Fruit fly (Drosophila melanogaster) whole organism, embryonic: ENCODE measurements around the gene CG13796.
A peak's percentile ranks its signal among the peaks of the same experiment; 100 is the strongest.

Source experiments
- Asciz ChIP-seq: fragments of 200-800 bp; sonication (Bioruptor generic); optimal IDR thresholded peaks from 2 replicates; lab custom pipeline; 2017; ENCODE audit warnings: missing biosample characterization, mild to moderate bottlenecking, missing genetic modification characterization, missing genetic modification reagents
- CG12942 ChIP-seq: fragments of 200-800 bp; sonication (Bioruptor generic); optimal IDR thresholded peaks from 3 replicates; lab custom pipeline; 2016; ENCODE audit warnings: missing biosample characterization, missing genetic modification characterization
- CG13424 ChIP-seq: fragments of 200-800 bp; sonication (Bioruptor generic); optimal IDR thresholded peaks from 2 replicates; lab custom pipeline; 2019; ENCODE audit warnings: missing biosample characterization, mild to moderate bottlenecking, missing genetic modification characterization, moderate library complexity
- CG13624 ChIP-seq: fragments of 200-800 bp; sonication (Bioruptor generic); optimal IDR thresholded peaks from 2 replicates; lab custom pipeline; 2016; ENCODE audit warnings: missing biosample characterization, missing genetic modification characterization
- CG14710 ChIP-seq: fragments of 200-800 bp; sonication (Bioruptor generic); optimal IDR thresholded peaks from 3 replicates; lab custom pipeline; 2019; ENCODE audit warnings: missing biosample characterization, mild to moderate bottlenecking, missing genetic modification characterization, moderate library complexity
- CG15269 ChIP-seq: fragments of 200-800 bp; sonication (Bioruptor generic); optimal IDR thresholded peaks from 2 replicates; lab custom pipeline; 2018; ENCODE audit warnings: missing biosample characterization, mild to moderate bottlenecking, missing genetic modification characterization, moderate library complexity
- CG17829 ChIP-seq: fragments of 200-800 bp; optimal IDR thresholded peaks from 2 replicates; lab custom pipeline; 2019; ENCODE audit warnings: missing biosample characterization, mild to moderate bottlenecking, missing genetic modification characterization, moderate library complexity
- CG2116 ChIP-seq: fragments of 200-800 bp; sonication (Bioruptor generic); optimal IDR thresholded peaks from 3 replicates; lab custom pipeline; 2018; ENCODE audit warnings: missing biosample characterization, mild to moderate bottlenecking, missing genetic modification characterization
- CG2199 ChIP-seq: fragments of 200-800 bp; sonication (Bioruptor generic); IDR thresholded peaks from 3 replicates; pipeline ENCODE4 v1.3.6; 2022; ENCODE audit warnings: missing biosample characterization, missing genetic modification characterization
- CG2712 ChIP-seq: fragments of 200-800 bp; optimal IDR thresholded peaks from 3 replicates; lab custom pipeline; 2019; ENCODE audit warnings: missing biosample characterization, mild to moderate bottlenecking, missing genetic modification characterization, moderate library complexity
- CG2875 ChIP-seq: fragments of 200-800 bp; sonication (Bioruptor generic); optimal IDR thresholded peaks from 2 replicates; lab custom pipeline; 2017; ENCODE audit warnings: missing biosample characterization, mild to moderate bottlenecking, missing genetic modification characterization, missing genetic modification reagents
- CG2889 ChIP-seq: fragments of 200-800 bp; sonication (Bioruptor generic); IDR thresholded peaks from 3 replicates; pipeline ENCODE4 v1.3.6; 2022; ENCODE audit warnings: missing biosample characterization, missing genetic modification characterization
- CG31224 ChIP-seq: fragments of 200-800 bp; sonication (Bioruptor generic); IDR thresholded peaks from 2 replicates; pipeline ENCODE4 v1.3.6; 2022; ENCODE audit warnings: missing biosample characterization, missing genetic modification characterization
- CG31441 ChIP-seq: fragments of 200-800 bp; sonication (Bioruptor generic); IDR thresholded peaks from 2 replicates; pipeline ENCODE4 v1.3.6; 2022; ENCODE audit warnings: missing biosample characterization, missing genetic modification characterization
- CG32532 ChIP-seq: fragments of 200-800 bp; sonication (Bioruptor generic); IDR thresholded peaks from 2 replicates; pipeline ENCODE4 v1.3.6; 2022; ENCODE audit warnings: missing biosample characterization, missing genetic modification characterization
- CG43689 ChIP-seq: fragments of 200-800 bp; sonication (Bioruptor generic); IDR thresholded peaks from 2 replicates; pipeline ENCODE4 v1.3.6; 2022; ENCODE audit warnings: missing biosample characterization, missing genetic modification characterization
- CG5953 ChIP-seq: fragments of 200-800 bp; sonication (Bioruptor generic); IDR thresholded peaks from 2 replicates; pipeline ENCODE4 v1.3.6; 2022; ENCODE audit warnings: missing biosample characterization, missing genetic modification characterization
- CG6765 ChIP-seq: fragments of 200-800 bp; sonication (Bioruptor generic); optimal IDR thresholded peaks from 3 replicates; lab custom pipeline; 2017; ENCODE audit warnings: missing biosample characterization, mild to moderate bottlenecking, missing genetic modification characterization
- CG7271 ChIP-seq: fragments of 200-800 bp; sonication (Bioruptor generic); optimal IDR thresholded peaks from 2 replicates; lab custom pipeline; 2018; ENCODE audit warnings: missing biosample characterization, mild to moderate bottlenecking, missing genetic modification characterization, moderate library complexity
- CG7928 ChIP-seq: fragments of 200-800 bp; sonication (Bioruptor generic); optimal IDR thresholded peaks from 2 replicates; lab custom pipeline; 2017; ENCODE audit warnings: missing biosample characterization, mild to moderate bottlenecking, missing genetic modification characterization
- Camta ChIP-seq: fragments of 200-800 bp; sonication (Bioruptor generic); optimal IDR thresholded peaks from 2 replicates; lab custom pipeline; 2016; ENCODE audit warnings: missing biosample characterization, missing genetic modification characterization
- CoRest ChIP-seq: fragments of 200-800 bp; sonication (Bioruptor generic); optimal IDR thresholded peaks from 3 replicates; lab custom pipeline; 2018; ENCODE audit warnings: missing biosample characterization, mild to moderate bottlenecking, missing genetic modification characterization, moderate library complexity
- E2f1 ChIP-seq: fragments of 200-800 bp; sonication (Bioruptor generic); IDR thresholded peaks from 2 replicates; pipeline ENCODE4 v1.3.6; 2022; ENCODE audit warnings: missing biosample characterization, missing genetic modification characterization
- Eip74EF ChIP-seq, 2 experiments: fragments of 200-800 bp in 1 of 2; fragments of >200 bp in 1 of 2; sonication (Bioruptor generic) in 1 of 2; optimal IDR thresholded peaks; 2 replicates each; lab custom pipeline; 2017 to 2019; ENCODE audit warnings: missing biosample characterization in 2 of 2, missing genetic modification characterization in 2 of 2, mild to moderate bottlenecking in 1 of 2, moderate library complexity in 1 of 2
- Fer3 ChIP-seq: fragments of 200-800 bp; sonication (Bioruptor generic); optimal IDR thresholded peaks from 2 replicates; lab custom pipeline; 2018; ENCODE audit warnings: missing biosample characterization, mild to moderate bottlenecking, missing genetic modification characterization, moderate library complexity
- Gug ChIP-seq: fragments of 200-800 bp; sonication (Bioruptor generic); IDR thresholded peaks from 4 replicates; pipeline ENCODE4 v1.3.6; 2022; ENCODE audit warnings: missing biosample characterization, missing genetic modification characterization
- HLH54F ChIP-seq: fragments of 200-800 bp; sonication (Bioruptor generic); optimal IDR thresholded peaks from 3 replicates; lab custom pipeline; 2016; ENCODE audit warnings: missing biosample characterization, missing genetic modification characterization
- HmgD ChIP-seq: fragments of 200-800 bp; sonication (Bioruptor generic); optimal IDR thresholded peaks from 3 replicates; lab custom pipeline; 2016; ENCODE audit warnings: missing biosample characterization, missing genetic modification characterization
- Neu2 ChIP-seq: fragments of 200-800 bp; sonication (Bioruptor generic); optimal IDR thresholded peaks from 3 replicates; lab custom pipeline; 2016; ENCODE audit warnings: missing biosample characterization, missing genetic modification characterization, borderline replicate concordance
- Nf-YB ChIP-seq: fragments of 200-800 bp; sonication (Bioruptor generic); optimal IDR thresholded peaks from 3 replicates; lab custom pipeline; 2019; ENCODE audit warnings: missing biosample characterization, mild to moderate bottlenecking, missing genetic modification characterization, moderate library complexity
- PHDP ChIP-seq: fragments of 200-800 bp; sonication (Bioruptor generic); optimal IDR thresholded peaks from 3 replicates; lab custom pipeline; 2018; ENCODE audit warnings: missing biosample characterization, mild to moderate bottlenecking, missing genetic modification characterization, moderate library complexity
- Ravus ChIP-seq: fragments of 200-800 bp; sonication (Bioruptor generic); IDR thresholded peaks from 2 replicates; pipeline ENCODE4 v1.3.6; 2022; ENCODE audit warnings: missing biosample characterization, missing genetic modification characterization
- Rx ChIP-seq: fragments of 200-800 bp; sonication (Bioruptor generic); IDR thresholded peaks from 2 replicates; pipeline ENCODE4 v1.3.6; 2022; ENCODE audit warnings: missing biosample characterization, missing genetic modification characterization
- Spps ChIP-seq: fragments of 200-800 bp; sonication (Bioruptor generic); optimal IDR thresholded peaks from 2 replicates; lab custom pipeline; 2018; ENCODE audit warnings: missing biosample characterization, mild to moderate bottlenecking, missing genetic modification characterization
- btn ChIP-seq: fragments of 200-800 bp; sonication (Bioruptor generic); optimal IDR thresholded peaks from 2 replicates; lab custom pipeline; 2016; ENCODE audit warnings: missing biosample characterization, missing genetic modification characterization
- da ChIP-seq: fragments of 200-800 bp; sonication (Bioruptor generic); optimal IDR thresholded peaks from 2 replicates; lab custom pipeline; 2016; ENCODE audit warnings: missing biosample characterization, missing genetic modification characterization
- dati ChIP-seq: fragments of 200-800 bp; sonication (Bioruptor generic); IDR thresholded peaks from 2 replicates; pipeline ENCODE4 v1.3.6; 2022; ENCODE audit warnings: missing biosample characterization, missing genetic modification characterization
- disco-r ChIP-seq: fragments of 200-800 bp; sonication (Bioruptor generic); optimal IDR thresholded peaks from 2 replicates; lab custom pipeline; 2016; ENCODE audit warnings: missing biosample characterization, missing genetic modification characterization
- dpn ChIP-seq, 2 experiments: fragments of 200-800 bp; sonication (Bioruptor generic); optimal IDR thresholded peaks; 3 replicates each; lab custom pipeline; 2016; ENCODE audit warnings: missing biosample characterization in 2 of 2, missing genetic modification characterization in 2 of 2
- emc ChIP-seq: fragments of 200-800 bp; sonication (Bioruptor generic); optimal IDR thresholded peaks from 2 replicates; lab custom pipeline; 2016; ENCODE audit warnings: missing biosample characterization, missing genetic modification characterization
- exex ChIP-seq: fragments of 200-800 bp; sonication (Bioruptor generic); optimal IDR thresholded peaks from 4 replicates; lab custom pipeline; 2018; ENCODE audit warnings: missing biosample characterization, mild to moderate bottlenecking, missing genetic modification characterization, moderate library complexity
- gcm ChIP-seq: fragments of 200-800 bp; sonication (Bioruptor generic); optimal IDR thresholded peaks from 2 replicates; lab custom pipeline; 2019; ENCODE audit warnings: missing biosample characterization, mild to moderate bottlenecking, missing genetic modification characterization, moderate library complexity
- gro ChIP-seq: fragments of 200-800 bp; sonication (Bioruptor generic); optimal IDR thresholded peaks from 2 replicates; lab custom pipeline; 2016; ENCODE audit warnings: missing biosample characterization, missing genetic modification characterization
- hth ChIP-seq: fragments of >200 bp; optimal IDR thresholded peaks from 2 replicates; lab custom pipeline; 2017; ENCODE audit warnings: inconsistent platforms
- jigr1 ChIP-seq: fragments of 200-800 bp; sonication (Bioruptor generic); IDR thresholded peaks from 3 replicates; pipeline ENCODE4 v1.3.6; 2022; ENCODE audit warnings: missing biosample characterization, missing genetic modification characterization
- otp ChIP-seq: fragments of 200-800 bp; sonication (Bioruptor generic); IDR thresholded peaks from 3 replicates; pipeline ENCODE4, ENCODE4 v1.3.6; 2022; ENCODE audit warnings: missing biosample characterization, missing genetic modification characterization
- pho ChIP-seq: fragments of 200-800 bp; sonication (Bioruptor generic); optimal IDR thresholded peaks from 2 replicates; lab custom pipeline; 2016; ENCODE audit warnings: missing biosample characterization, missing genetic modification characterization
- shn ChIP-seq: fragments of 200-800 bp; sonication (Bioruptor generic); optimal IDR thresholded peaks from 3 replicates; lab custom pipeline; 2016; ENCODE audit warnings: missing biosample characterization, missing genetic modification characterization
- sug ChIP-seq: fragments of 200-800 bp; optimal IDR thresholded peaks from 2 replicates; lab custom pipeline; 2019; ENCODE audit warnings: missing biosample characterization, mild to moderate bottlenecking, missing genetic modification characterization, moderate library complexity
- trem ChIP-seq: fragments of 200-800 bp; optimal IDR thresholded peaks from 3 replicates; lab custom pipeline; 2019; ENCODE audit warnings: missing biosample characterization, mild to moderate bottlenecking, missing genetic modification characterization, moderate library complexity

The CG13796 gene

DNA sequence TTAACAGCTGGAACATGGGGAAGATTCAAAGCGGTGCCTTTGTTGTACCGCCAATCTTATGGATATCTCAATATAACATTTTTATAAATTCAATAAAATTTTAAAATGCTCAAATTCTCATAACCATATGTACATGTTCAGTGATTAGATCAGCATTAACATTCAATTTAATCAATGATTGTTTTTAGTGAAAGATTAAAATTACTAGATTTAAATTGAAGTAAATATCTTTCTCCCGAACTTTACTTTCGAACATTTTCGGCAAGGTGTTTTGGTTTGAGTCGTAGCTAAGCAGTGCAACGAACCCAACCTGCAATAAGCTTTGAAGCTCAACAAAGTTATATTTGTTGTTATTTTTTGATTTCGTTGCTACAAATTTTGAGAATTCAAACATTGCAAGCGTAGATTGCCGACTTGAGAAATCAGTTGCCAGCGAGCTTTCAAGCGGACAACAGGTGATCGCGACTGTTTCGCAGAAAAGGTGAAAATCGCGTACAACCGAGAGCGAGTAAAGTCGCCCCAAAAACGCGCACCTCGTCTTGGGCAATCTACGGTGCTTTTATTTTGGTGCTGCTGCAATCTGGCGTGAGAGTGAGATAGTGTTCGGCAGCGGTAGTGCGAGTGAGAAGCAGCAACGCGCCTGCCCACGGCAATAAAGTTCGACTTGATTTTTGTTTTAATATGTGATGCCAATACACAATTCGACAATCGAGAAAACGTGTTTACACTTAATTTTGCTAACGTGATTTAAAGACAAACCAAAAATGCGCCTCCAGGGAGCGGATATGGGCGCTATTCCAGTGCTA lies 29.9 kb downstream of the CG13796 start, which contains the start of gene Tep3 (continued):
- TF ChIP-seq exex (tag; lab: Kevin White, UChicago) (no peak), CoRest (tag; lab: Kevin White, UChicago) (peak; percentile 37), HmgD (GFP tag; lab: Kevin White, UChicago) (no peak), Nf-YB (no peak), disco-r (GFP tag; lab: Kevin White, UChicago) (no peak), CG7271 (no peak), CG2712 (tag; lab: Kevin White, UChicago) (no peak), gro (GFP tag; lab: Kevin White, UChicago) (no peak), CG31224 (GFP tag; lab: Robert Waterston, UW) (no peak), CG2116 (no peak), CG32532 (peak; percentile 62), CG15269 (tag; lab: Kevin White, UChicago) (no peak), Eip74EF (GFP tag; optimal IDR thresholded peaks at IDR 0.05; lab: Kevin White, UChicago) (no peak), emc (GFP tag; lab: Kevin White, UChicago) (no peak), CG5953 (GFP tag; lab: Robert Waterston, UW) (no peak), Ravus (GFP tag; lab: Robert Waterston, UW) (no peak), Gug (no peak), CG7928 (GFP tag; lab: Kevin White, UChicago) (no peak), CG6765 (GFP tag; lab: Kevin White, UChicago) (no peak), trem (tag; lab: Kevin White, UChicago) (no peak), CG2889 (GFP tag; lab: Robert Waterston, UW) (no peak), PHDP (tag; lab: Kevin White, UChicago) (peak; percentile 50), dpn (GFP tag; optimal IDR thresholded peaks at IDR 0.05; lab: Kevin White, UChicago) (peak; percentile 40 to 43), CG14710 (no peak), CG43689 (no peak), gcm (no peak), HLH54F (GFP tag; lab: Kevin White, UChicago) (peak; percentile 33), E2f1 (no peak), shn (GFP tag; lab: Kevin White, UChicago) (no peak), Camta (no peak), da (GFP tag; lab: Kevin White, UChicago) (no peak), CG13624 (peak; percentile 20), CG13424 (tag; lab: Kevin White, UChicago) (no peak), btn (GFP tag; lab: Kevin White, UChicago) (no peak), dati (no peak), pho (GFP tag; lab: Kevin White, UChicago) (peak; percentile 27), Rx (GFP tag; lab: Robert Waterston, UW) (no peak), CG2199 (peak; percentile 24; the same call in 1 of the 3 replicates), otp (GFP tag; lab: Robert Waterston, UW) (no peak), Asciz (GFP tag; lab: Kevin White, UChicago) (no peak), Neu2 (GFP tag; lab: Kevin White, UChicago) (no peak), CG31441 (GFP tag; lab: Robert Waterston, UW) (no peak; the same call in 1 of the 2 replicates), CG2875 (GFP tag; lab: Kevin White, UChicago) (no peak), CG17829 (tag; lab: Kevin White, UChicago) (no peak), Fer3 (tag; lab: Kevin White, UChicago) (peak; percentile 33), hth (lab: Kevin White, UChicago) (no peak), sug (tag; lab: Kevin White, UChicago) (peak; percentile 6), Spps (tag; lab: Kevin White, UChicago) (no peak), CG12942 (no peak), jigr1 (GFP tag; lab: Robert Waterston, UW) (no peak)
